Worm (Caenorhabditis elegans) whole organism, L3 larva: ENCODE measurements around the gene ubq-2.

Experiments used
- ceh-82 ChIP-seq: fragments of 150-350 bp; optimal IDR thresholded peaks from 2 replicates; lab custom pipeline; 2014; ENCODE audit warnings: missing biosample characterization, missing genetic modification characterization
- lin-15B ChIP-seq: fragments of 150-350 bp; optimal IDR thresholded peaks from 2 replicates; lab custom pipeline; 2014; ENCODE audit warnings: missing biosample characterization, missing genetic modification characterization
- lin-39 ChIP-seq: fragments of 150-350 bp; optimal IDR thresholded peaks from 2 replicates; lab custom pipeline; 2018; ENCODE audit warnings: missing biosample characterization, missing genetic modification reagents, missing genetic modification characterization
- mdl-1 ChIP-seq: fragments of 150-350 bp; optimal IDR thresholded peaks from 2 replicates; lab custom pipeline; 2014; ENCODE audit warnings: missing biosample characterization, missing genetic modification characterization
- nhr-12 ChIP-seq: fragments of 150-350 bp; optimal IDR thresholded peaks from 2 replicates; lab custom pipeline; 2014; ENCODE audit warnings: missing biosample characterization, missing genetic modification characterization
- nhr-237 ChIP-seq: fragments of 150-350 bp; optimal IDR thresholded peaks from 2 replicates; lab custom pipeline; 2014; ENCODE audit warnings: missing biosample characterization, missing genetic modification characterization

DNA sequence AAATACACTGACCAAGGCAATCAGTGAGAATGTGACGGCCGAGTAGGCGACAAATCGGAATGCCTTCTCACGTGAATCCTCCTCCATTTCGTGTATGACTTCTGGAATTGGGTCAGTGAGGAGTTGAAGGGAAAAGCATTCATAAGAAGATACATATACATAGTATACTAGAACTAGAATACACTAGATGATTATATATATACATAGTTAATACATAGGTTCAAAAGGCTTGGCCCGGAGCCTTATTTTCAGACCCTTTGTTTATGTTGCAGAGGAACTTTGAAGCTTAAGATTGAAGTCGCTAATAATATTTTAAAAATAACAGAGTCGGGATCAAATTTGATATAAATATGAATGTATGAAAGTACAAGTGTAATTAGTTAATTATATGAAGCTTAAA is 15.3 kb upstream of the ubq-2 start, which contains the start of gene col-97:
- no peak for TF ChIP-seq lin-15B
- TF ChIP-seq nhr-237 (tag; lab: Kevin White, UChicago) = no peak
- TF ChIP-seq mdl-1 (tag; lab: Kevin White, UChicago) = no peak
- no peak for TF ChIP-seq lin-39 (tag; lab: Kevin White, UChicago)
- no peak for TF ChIP-seq nhr-12 (tag; lab: Kevin White, UChicago)
- no peak for TF ChIP-seq ceh-82 (tag; lab: Kevin White, UChicago)
